Worm (Caenorhabditis elegans): ENCODE data around the gene srh-37.
A peak's percentile ranks its signal among the peaks of the same experiment; 100 is the strongest.

Gene srh-37

ce11 chrV:532046-532445, 19.7 kb upstream of the srh-37 start, which contains the start of gene nhr-58 (continued):
- no peak for TF ChIP-seq pax-3 (tag; optimal IDR thresholded peaks at IDR 0.05)
- TF ChIP-seq snu-23 (GFP tag; optimal IDR thresholded peaks at IDR 0.05) = peak; percentile 72
- TF ChIP-seq lin-14 (GFP tag; optimal IDR thresholded peaks at IDR 0.05) = peak; percentile 99
- TF ChIP-seq rnt-1 (tag; optimal IDR thresholded peaks at IDR 0.05) = peak; percentile 45
- peak in 2 of 6 experiments; percentile 18 to 29 for TF ChIP-seq elt-3 (tag; optimal IDR thresholded peaks at IDR 0.05)
- no peak for TF ChIP-seq mef-2 (tag; optimal IDR thresholded peaks at IDR 0.05)
- TF ChIP-seq C34B4.2 (tag; optimal IDR thresholded peaks at IDR 0.05) = no peak
- TF ChIP-seq ets-5 (GFP tag; IDR thresholded peaks at IDR 0.05) = no peak
- peak; percentile 20 for TF ChIP-seq C16A3.4 (tag; optimal IDR thresholded peaks at IDR 0.05)
- no peak for TF ChIP-seq egl-13 (tag; optimal IDR thresholded peaks at IDR 0.05)
- no peak for TF ChIP-seq nhr-84 (tag; optimal IDR thresholded peaks at IDR 0.05)
- no peak for TF ChIP-seq nhr-28 (tag; optimal IDR thresholded peaks at IDR 0.05)
- TF ChIP-seq fos-1 (tag; optimal IDR thresholded peaks at IDR 0.05) = peak; percentile 6
- no peak for TF ChIP-seq irx-1 (tag; optimal IDR thresholded peaks at IDR 0.05)
- no peak for TF ChIP-seq hpl-2 (GFP tag; optimal IDR thresholded peaks at IDR 0.05)
- no peak for TF ChIP-seq Y116A8C.19 (tag; optimal IDR thresholded peaks at IDR 0.05; ENCODE audit: borderline replicate concordance)
- TF ChIP-seq tlp-1 (tag; optimal IDR thresholded peaks at IDR 0.05) = no peak
- no peak for TF ChIP-seq unc-62 (GFP tag; optimal IDR thresholded peaks at IDR 0.05)
- TF ChIP-seq fkh-8 (tag; optimal IDR thresholded peaks at IDR 0.05) = peak; percentile 75
- peak in 1 of 2 experiments; percentile 71 for TF ChIP-seq mdl-1 (tag; optimal IDR thresholded peaks at IDR 0.05)
- TF ChIP-seq snpc-4 (tag; optimal IDR thresholded peaks at IDR 0.05) = no peak
- TF ChIP-seq lin-35 (GFP tag; optimal IDR thresholded peaks at IDR 0.05) = peak in 1 of 2 experiments; percentile 59
- TF ChIP-seq fkh-4 (tag; optimal IDR thresholded peaks at IDR 0.05; ENCODE audit: borderline replicate concordance) = no peak
- TF ChIP-seq dsc-1 (tag; optimal IDR thresholded peaks at IDR 0.05) = no peak
- peak; percentile 23 for TF ChIP-seq tbx-2 (tag; optimal IDR thresholded peaks at IDR 0.05)
- peak; percentile 66 for TF ChIP-seq jun-1 (tag; optimal IDR thresholded peaks at IDR 0.05)
- no peak for TF ChIP-seq ceh-63 (GFP tag; optimal IDR thresholded peaks at IDR 0.05)
- no peak for TF ChIP-seq nhr-237 (tag; optimal IDR thresholded peaks at IDR 0.05)
- TF ChIP-seq unc-130 (tag; optimal IDR thresholded peaks at IDR 0.05) = no peak
- TF ChIP-seq pag-3 (tag; optimal IDR thresholded peaks at IDR 0.05; ENCODE audit: borderline replicate concordance, insufficient read depth) = no peak
- TF ChIP-seq ama-1 (optimal IDR thresholded peaks at IDR 0.05) = no peak
- TF ChIP-seq hlh-17 (GFP tag; optimal IDR thresholded peaks at IDR 0.05; ENCODE audit: borderline replicate concordance) = no peak
- no peak for TF ChIP-seq nhr-47 (tag; optimal IDR thresholded peaks at IDR 0.05)
- TF ChIP-seq ceh-90 (tag; optimal IDR thresholded peaks at IDR 0.05) = no peak
- TF ChIP-seq vab-15 (tag; optimal IDR thresholded peaks at IDR 0.05) = no peak
- TF ChIP-seq ztf-11 (tag; optimal IDR thresholded peaks at IDR 0.05) = no peak
- TF ChIP-seq nhr-85 (tag) = peak; percentile 83
- TF ChIP-seq nhr-76 (tag; optimal IDR thresholded peaks at IDR 0.05) = no peak
- peak; percentile 43 for TF ChIP-seq skn-1 (tag; optimal IDR thresholded peaks at IDR 0.05)
- no peak for TF ChIP-seq isw-1 (GFP tag; IDR thresholded peaks at IDR 0.05)
- no peak for TF ChIP-seq xbp-1 (tag; optimal IDR thresholded peaks at IDR 0.05)
- TF ChIP-seq aly-2 (tag; optimal IDR thresholded peaks at IDR 0.05) = no peak
- TF ChIP-seq swsn-7 (tag; optimal IDR thresholded peaks at IDR 0.05) = peak; percentile 3
- TF ChIP-seq pqm-1 (tag; optimal IDR thresholded peaks at IDR 0.05) = no peak
- TF ChIP-seq blmp-1 (tag; optimal IDR thresholded peaks at IDR 0.05) = peak; percentile 90
- TF ChIP-seq nhr-11 (tag; optimal IDR thresholded peaks at IDR 0.05) = peak; percentile 59
- peak; percentile 27 for TF ChIP-seq ztf-4 (tag; optimal IDR thresholded peaks at IDR 0.05)
- no peak for TF ChIP-seq sox-4 (tag; optimal IDR thresholded peaks at IDR 0.05)
- TF ChIP-seq egl-27 (tag; optimal IDR thresholded peaks at IDR 0.05) = peak; percentile 70 to 83
- TF ChIP-seq unc-30 (tag; optimal IDR thresholded peaks at IDR 0.05) = no peak
- no peak for TF ChIP-seq fkh-10 (GFP tag; optimal IDR thresholded peaks at IDR 0.05)

Data from whole organism, L1 larva.